Worm (Caenorhabditis elegans) whole organism, L2 larva: ENCODE measurements around the gene asp-8.

Experiments used
- ZK546.5 ChIP-seq: sonication (generic microtip); optimal IDR thresholded peaks from 2 replicates; lab custom pipeline; 2017; ENCODE audit warnings: missing biosample characterization, missing genetic modification characterization
- ceh-82 ChIP-seq: fragments of 150-350 bp; optimal IDR thresholded peaks from 2 replicates; lab custom pipeline; 2014; ENCODE audit warnings: missing biosample characterization, missing genetic modification characterization
- crh-2 ChIP-seq: sonication (generic microtip); optimal IDR thresholded peaks from 2 replicates; lab custom pipeline; 2017; ENCODE audit warnings: missing biosample characterization, missing genetic modification characterization
- dmd-4 ChIP-seq: sonication (generic microtip); optimal IDR thresholded peaks from 2 replicates; lab custom pipeline; 2017; ENCODE audit warnings: missing biosample characterization, missing genetic modification characterization
- egl-27 ChIP-seq: sonication (generic microtip); optimal IDR thresholded peaks from 3 replicates; lab custom pipeline; 2017; ENCODE audit warnings: missing biosample characterization, missing genetic modification reagents, missing genetic modification characterization
- fos-1 ChIP-seq: fragments of 150-350 bp; optimal IDR thresholded peaks from 2 replicates; lab custom pipeline; 2014; ENCODE audit warnings: missing biosample characterization, missing genetic modification characterization
- mdl-1 ChIP-seq, 2 experiments: fragments of 150-350 bp in 1 of 2; sonication (generic microtip) in 1 of 2; optimal IDR thresholded peaks; 2 replicates each; lab custom pipeline; 2017; ENCODE audit warnings: missing biosample characterization in 2 of 2, missing genetic modification characterization in 2 of 2
- nhr-10 ChIP-seq: sonication (generic microtip); optimal IDR thresholded peaks from 2 replicates; lab custom pipeline; 2017; ENCODE audit warnings: missing biosample characterization, missing genetic modification characterization
- nhr-11 ChIP-seq: fragments of 150-350 bp; optimal IDR thresholded peaks from 2 replicates; lab custom pipeline; 2014; ENCODE audit warnings: missing biosample characterization, missing genetic modification characterization
- skn-1 ChIP-seq: sonication (generic microtip); optimal IDR thresholded peaks from 2 replicates; lab custom pipeline; 2017; ENCODE audit warnings: missing biosample characterization, missing genetic modification characterization
- snpc-4 ChIP-seq: fragments of 150-350 bp; optimal IDR thresholded peaks from 2 replicates; lab custom pipeline; 2014; ENCODE audit warnings: missing biosample characterization, missing genetic modification characterization
- unc-55 ChIP-seq: fragments of 150-350 bp; sonication (generic microtip); optimal IDR thresholded peaks from 3 replicates; lab custom pipeline; 2014; ENCODE audit warnings: missing biosample characterization, missing genetic modification reagents, missing genetic modification characterization
- ztf-4 ChIP-seq: fragments of 150-350 bp; optimal IDR thresholded peaks from 2 replicates; lab custom pipeline; 2014; ENCODE audit warnings: missing biosample characterization, missing genetic modification characterization

- no peak for TF ChIP-seq snpc-4
- no peak for TF ChIP-seq crh-2
- no peak for TF ChIP-seq ZK546.5 (tag; lab: Kevin White, UChicago)
- TF ChIP-seq egl-27 (tag; lab: Kevin White, UChicago), result no peak
- TF ChIP-seq ceh-82 (tag; lab: Kevin White, UChicago), result no peak
- no peak for TF ChIP-seq skn-1
- no peak for TF ChIP-seq nhr-11 (tag; lab: Kevin White, UChicago)
- TF ChIP-seq mdl-1 (tag; optimal IDR thresholded peaks at IDR 0.05; lab: Kevin White, UChicago), result no peak
- no peak for TF ChIP-seq nhr-10
- TF ChIP-seq dmd-4 (tag; lab: Kevin White, UChicago), result no peak
- no peak for TF ChIP-seq unc-55
- TF ChIP-seq fos-1 (tag; lab: Kevin White, UChicago), result no peak
- TF ChIP-seq ztf-4, result no peak
Measured at ce11 chrV:2976287-2976686, 48.1 kb upstream of the asp-8 start, which contains the start of gene srw-124.
